Fruit fly (Drosophila melanogaster) whole organism, prepupa: ENCODE measurements around the gene ND-ASHI.

ENCODE experiments used
- Blimp-1 ChIP-seq: fragments of 200-800 bp; sonication (Bioruptor generic); optimal IDR thresholded peaks from 3 replicates; lab custom pipeline; 2017; ENCODE audit warnings: missing biosample characterization, missing genetic modification characterization, mild to moderate bottlenecking, moderate library complexity, missing genetic modification reagents
- CG10669 ChIP-seq: fragments of 200-800 bp; sonication (Bioruptor generic); optimal IDR thresholded peaks from 3 replicates; lab custom pipeline; 2018; ENCODE audit warnings: missing biosample characterization, mild to moderate bottlenecking, missing genetic modification characterization, moderate library complexity
- CG11762 ChIP-seq: fragments of 200-800 bp; sonication (Bioruptor generic); optimal IDR thresholded peaks from 3 replicates; lab custom pipeline; 2016; ENCODE audit warnings: missing biosample characterization, missing genetic modification characterization; ENCODE audit not compliant: insufficient read depth
- CG11902 ChIP-seq: fragments of 200-800 bp; sonication (Bioruptor generic); optimal IDR thresholded peaks from 3 replicates; lab custom pipeline; 2016; ENCODE audit warnings: missing biosample characterization, missing genetic modification characterization
- CG15336 ChIP-seq: fragments of 200-800 bp; sonication (Bioruptor generic); IDR thresholded peaks from 2 replicates; pipeline ENCODE4 v1.3.6; 2022; ENCODE audit warnings: missing biosample characterization, missing genetic modification characterization
- CG1621 ChIP-seq: fragments of 200-800 bp; sonication (Bioruptor generic); optimal IDR thresholded peaks from 3 replicates; lab custom pipeline; 2018; ENCODE audit warnings: missing biosample characterization, mild to moderate bottlenecking, missing genetic modification characterization
- CG16779 ChIP-seq: fragments of 200-800 bp; sonication (Bioruptor generic); optimal IDR thresholded peaks from 3 replicates; lab custom pipeline; 2017; ENCODE audit warnings: missing biosample characterization, mild to moderate bottlenecking, missing genetic modification characterization
- CG3032 ChIP-seq: fragments of 200-800 bp; optimal IDR thresholded peaks from 2 replicates; lab custom pipeline; 2019; ENCODE audit warnings: missing biosample characterization, mild to moderate bottlenecking, missing genetic modification characterization, moderate library complexity
- CG31627 ChIP-seq: fragments of 200-800 bp; sonication (Bioruptor generic); optimal IDR thresholded peaks from 3 replicates; lab custom pipeline; 2016; ENCODE audit warnings: missing biosample characterization, missing genetic modification characterization
- CG32006 ChIP-seq: fragments of 200-800 bp; sonication (Bioruptor generic); optimal IDR thresholded peaks from 3 replicates; lab custom pipeline; 2017; ENCODE audit warnings: missing biosample characterization, mild to moderate bottlenecking, missing genetic modification characterization
- CG34406 ChIP-seq: fragments of 200-800 bp; sonication (Bioruptor generic); optimal IDR thresholded peaks from 3 replicates; lab custom pipeline; 2016; ENCODE audit warnings: missing biosample characterization, missing genetic modification characterization
- CG4318 ChIP-seq: fragments of 200-800 bp; sonication (Bioruptor generic); optimal IDR thresholded peaks from 3 replicates; lab custom pipeline; 2017; ENCODE audit warnings: missing biosample characterization, mild to moderate bottlenecking, missing genetic modification characterization
- CG6276 ChIP-seq: fragments of 200-800 bp; sonication (Bioruptor generic); optimal IDR thresholded peaks from 2 replicates; lab custom pipeline; 2017; ENCODE audit warnings: missing biosample characterization, mild to moderate bottlenecking, missing genetic modification characterization
- CG6792 ChIP-seq: fragments of 200-800 bp; sonication (Bioruptor generic); optimal IDR thresholded peaks from 3 replicates; lab custom pipeline; 2016; ENCODE audit warnings: missing biosample characterization, missing genetic modification characterization
- CG6808 ChIP-seq: fragments of 200-800 bp; sonication (Bioruptor generic); optimal IDR thresholded peaks from 3 replicates; lab custom pipeline; 2017; ENCODE audit warnings: missing biosample characterization, missing genetic modification characterization, mild to moderate bottlenecking, moderate library complexity, missing genetic modification reagents
- CG6854 ChIP-seq: fragments of 200-800 bp; sonication (Bioruptor generic); optimal IDR thresholded peaks from 2 replicates; lab custom pipeline; 2017; ENCODE audit warnings: missing biosample characterization, mild to moderate bottlenecking, missing genetic modification characterization
- CG7368 ChIP-seq: fragments of 200-800 bp; sonication (Bioruptor generic); optimal IDR thresholded peaks from 3 replicates; lab custom pipeline; 2016; ENCODE audit warnings: missing biosample characterization, missing genetic modification characterization
- CG8119 ChIP-seq: fragments of 200-800 bp; sonication (Bioruptor generic); IDR thresholded peaks from 3 replicates; pipeline ENCODE4 v1.3.6; 2022; ENCODE audit warnings: missing biosample characterization, missing genetic modification characterization
- CG8632 ChIP-seq: fragments of 200-800 bp; sonication (Bioruptor generic); optimal IDR thresholded peaks from 3 replicates; lab custom pipeline; 2016; ENCODE audit warnings: missing biosample characterization, missing genetic modification characterization
- CG9139 ChIP-seq: fragments of 200-800 bp; sonication (Bioruptor generic); optimal IDR thresholded peaks from 3 replicates; lab custom pipeline; 2017; ENCODE audit warnings: missing biosample characterization, mild to moderate bottlenecking, missing genetic modification characterization
- Eip75B ChIP-seq: fragments of 200-800 bp; sonication (Bioruptor generic); optimal IDR thresholded peaks from 3 replicates; lab custom pipeline; 2016; ENCODE audit warnings: missing biosample characterization, missing genetic modification characterization
- Eip78C ChIP-seq: fragments of 200-800 bp; sonication (Bioruptor generic); peaks from one replicate; lab custom pipeline; 2016; ENCODE audit warnings: missing biosample characterization, missing genetic modification characterization
- Eip93F ChIP-seq: fragments of 200-800 bp; sonication (Bioruptor generic); optimal IDR thresholded peaks from 2 replicates; lab custom pipeline; 2016; ENCODE audit warnings: missing biosample characterization, mild to moderate bottlenecking, missing genetic modification characterization
- Ets21C ChIP-seq: fragments of 200-800 bp; sonication (Bioruptor generic); optimal IDR thresholded peaks from 3 replicates; lab custom pipeline; 2016; ENCODE audit warnings: missing biosample characterization, missing genetic modification characterization
- Ets96B ChIP-seq: fragments of 200-800 bp; optimal IDR thresholded peaks from 2 replicates; lab custom pipeline; 2019; ENCODE audit warnings: missing biosample characterization, mild to moderate bottlenecking, missing genetic modification characterization, moderate library complexity
- Hr38 ChIP-seq: sonication (Bioruptor generic); optimal IDR thresholded peaks from 2 replicates; lab custom pipeline; 2016; ENCODE audit warnings: missing biosample characterization, missing genetic modification characterization
- Hr39 ChIP-seq: fragments of 200-800 bp; sonication (Bioruptor generic); optimal IDR thresholded peaks from 2 replicates; lab custom pipeline; 2016; ENCODE audit warnings: missing biosample characterization, missing genetic modification characterization
- Lpt ChIP-seq: fragments of 200-800 bp; sonication (Bioruptor generic); optimal IDR thresholded peaks from 3 replicates; lab custom pipeline; 2016; ENCODE audit warnings: missing biosample characterization, missing genetic modification characterization
- Met ChIP-seq: fragments of 200-800 bp; sonication (Bioruptor generic); optimal IDR thresholded peaks from 3 replicates; lab custom pipeline; 2016; ENCODE audit warnings: missing biosample characterization, missing genetic modification characterization
- OdsH ChIP-seq: fragments of 200-800 bp; sonication (Bioruptor generic); optimal IDR thresholded peaks from 3 replicates; lab custom pipeline; 2016; ENCODE audit warnings: missing biosample characterization, missing genetic modification characterization
- Smox ChIP-seq: fragments of 200-800 bp; sonication (Bioruptor generic); optimal IDR thresholded peaks from 3 replicates; lab custom pipeline; 2016; ENCODE audit warnings: missing biosample characterization, missing genetic modification characterization
- Sox102F ChIP-seq: fragments of 200-800 bp; sonication (Bioruptor generic); optimal IDR thresholded peaks from 2 replicates; lab custom pipeline; 2016; ENCODE audit warnings: missing biosample characterization, mild to moderate bottlenecking, missing genetic modification characterization
- Sox15 ChIP-seq: fragments of 200-800 bp; sonication (Bioruptor generic); optimal IDR thresholded peaks from 3 replicates; lab custom pipeline; 2016; ENCODE audit warnings: missing biosample characterization, missing genetic modification characterization
- achi ChIP-seq: fragments of 200-800 bp; sonication (Bioruptor generic); optimal IDR thresholded peaks from 3 replicates; lab custom pipeline; 2016; ENCODE audit warnings: missing biosample characterization, missing genetic modification characterization
- acj6 ChIP-seq: fragments of 200-800 bp; sonication (Bioruptor generic); optimal IDR thresholded peaks from 3 replicates; lab custom pipeline; 2016; ENCODE audit warnings: missing biosample characterization, missing genetic modification characterization
- cyc ChIP-seq: fragments of 200-800 bp; sonication (Bioruptor generic); optimal IDR thresholded peaks from 3 replicates; lab custom pipeline; 2016; ENCODE audit warnings: missing biosample characterization, missing genetic modification characterization
- eg ChIP-seq: fragments of 200-800 bp; sonication (Bioruptor generic); IDR thresholded peaks from 3 replicates; pipeline ENCODE4 v1.3.6; 2022; ENCODE audit warnings: missing biosample characterization, missing genetic modification characterization
- fd59A ChIP-seq: fragments of 200-800 bp; sonication (Bioruptor generic); optimal IDR thresholded peaks from 2 replicates; lab custom pipeline; 2017; ENCODE audit warnings: missing biosample characterization, mild to moderate bottlenecking, missing genetic modification characterization, missing genetic modification reagents
- fd85E ChIP-seq: fragments of 200-800 bp; sonication (Bioruptor generic); optimal IDR thresholded peaks from 3 replicates; lab custom pipeline; 2016; ENCODE audit warnings: missing biosample characterization, missing genetic modification characterization
- lz ChIP-seq: fragments of 200-800 bp; sonication (Bioruptor generic); optimal IDR thresholded peaks from 3 replicates; lab custom pipeline; 2016; ENCODE audit warnings: missing biosample characterization, missing genetic modification characterization
- net ChIP-seq: fragments of 200-800 bp; sonication (Bioruptor generic); optimal IDR thresholded peaks from 3 replicates; lab custom pipeline; 2016; ENCODE audit warnings: missing biosample characterization, missing genetic modification characterization
- pdm3 ChIP-seq: fragments of 200-800 bp; sonication (Bioruptor generic); optimal IDR thresholded peaks from 3 replicates; lab custom pipeline; 2016; ENCODE audit warnings: missing biosample characterization, missing genetic modification characterization
- salr ChIP-seq, 2 experiments: fragments of 200-800 bp; sonication (Bioruptor generic); optimal IDR thresholded peaks; 3 replicates each; lab custom pipeline; 2016 to 2018; ENCODE audit warnings: missing biosample characterization in 2 of 2, missing genetic modification characterization in 2 of 2, mild to moderate bottlenecking in 1 of 2
- spab ChIP-seq: fragments of 200-800 bp; sonication (Bioruptor generic); optimal IDR thresholded peaks from 2 replicates; lab custom pipeline; 2017; ENCODE audit warnings: missing biosample characterization, mild to moderate bottlenecking, missing genetic modification characterization, missing genetic modification reagents
- ss ChIP-seq, 2 experiments: fragments of 200-800 bp; sonication (Bioruptor generic); optimal IDR thresholded peaks; 2 replicates in 1 of 2; 3 replicates in 1 of 2; lab custom pipeline; 2017 to 2018; ENCODE audit warnings: mild to moderate bottlenecking in 2 of 2, missing biosample characterization in 2 of 2, missing genetic modification characterization in 2 of 2, moderate library complexity in 1 of 2
- svp ChIP-seq: fragments of 200-800 bp; sonication (Bioruptor generic); peaks from one replicate; lab custom pipeline; 2016; ENCODE audit warnings: missing biosample characterization, missing genetic modification characterization

The ND-ASHI gene

DNA sequence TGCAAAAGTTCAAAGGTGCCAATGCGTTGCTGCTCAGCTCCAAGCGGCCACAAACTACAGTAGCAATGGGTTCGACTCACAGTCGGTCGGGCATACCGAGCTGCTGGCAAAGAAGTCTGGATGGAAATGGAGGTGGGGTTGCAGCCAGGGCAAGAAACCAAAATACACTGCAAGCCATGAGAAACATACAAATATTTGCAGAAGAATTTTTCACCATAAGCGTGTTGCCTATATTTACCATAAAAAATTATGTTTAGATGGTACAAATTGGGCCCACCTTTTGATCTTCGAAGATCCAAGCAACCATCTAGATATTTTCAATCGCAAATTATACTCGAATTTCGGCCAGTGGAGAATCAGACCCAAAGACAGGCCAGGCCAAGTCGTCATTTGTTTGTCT lies 32.1 kb downstream of the ND-ASHI start (continued):
- TF ChIP-seq CG8632 (no peak), CG10669 (GFP tag; lab: Kevin White, UChicago) (no peak), CG1621 (tag; lab: Kevin White, UChicago) (no peak), Lpt (peak; percentile 9), CG6808 (no peak), OdsH (GFP tag; lab: Kevin White, UChicago) (peak; percentile 4), Eip93F (GFP tag; lab: Kevin White, UChicago) (no peak), CG8119 (GFP tag; lab: Robert Waterston, UW) (peak; percentile 26; the same call in 1 of the 3 replicates), CG6276 (no peak), CG6792 (GFP tag; lab: Kevin White, UChicago) (peak; percentile 5), Sox102F (GFP tag; lab: Kevin White, UChicago) (no peak), Blimp-1 (GFP tag; lab: Kevin White, UChicago) (no peak), ss (GFP tag; optimal IDR thresholded peaks at IDR 0.05; lab: Kevin White, UChicago) (peak in 1 of 2 experiments; percentile 21), CG7368 (GFP tag; lab: Kevin White, UChicago) (no peak), cyc (no peak), CG11902 (GFP tag; lab: Kevin White, UChicago) (no peak), Met (GFP tag; lab: Kevin White, UChicago) (no peak), pdm3 (GFP tag; lab: Kevin White, UChicago) (no peak)
- TF ChIP-seq, all 60 proteins: peak for 23

DNA sequence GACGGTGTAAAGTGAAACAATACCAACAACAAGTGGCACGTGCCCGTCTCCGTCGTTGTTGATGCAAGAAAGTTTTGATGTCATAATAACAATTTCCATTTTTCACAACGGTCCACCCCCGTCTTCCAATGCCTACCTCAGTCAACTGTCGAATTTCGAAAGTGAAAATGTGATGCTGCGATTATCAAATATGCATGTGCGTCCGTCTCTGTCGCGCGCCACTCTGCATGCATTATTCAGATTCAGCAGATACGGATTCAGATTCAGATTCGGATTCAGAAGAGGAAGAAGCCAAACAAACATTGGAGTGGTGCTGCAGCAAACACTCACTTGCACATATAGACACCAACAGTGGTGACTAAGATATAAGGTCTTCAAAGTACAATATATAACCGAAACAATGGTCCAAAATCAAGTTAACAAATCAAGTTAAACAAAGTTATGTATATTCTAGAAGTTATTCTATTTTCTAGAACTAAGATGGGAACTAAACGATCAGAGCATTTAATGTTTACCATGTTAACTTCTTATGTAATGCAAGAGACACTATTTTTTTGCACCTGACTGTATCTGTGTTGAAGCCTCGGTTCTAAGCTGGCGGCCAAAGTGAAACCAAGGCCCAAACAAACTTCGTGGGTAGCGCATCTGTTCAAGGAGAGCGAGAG lies 36.2 kb downstream of the ND-ASHI start:
- peak; percentile 58 for TF ChIP-seq achi (GFP tag; lab: Kevin White, UChicago)
- no peak for TF ChIP-seq fd85E (GFP tag; lab: Kevin White, UChicago)
- peak; percentile 59 for TF ChIP-seq CG32006 (GFP tag; lab: Kevin White, UChicago)
- peak; percentile 84 for TF ChIP-seq svp (GFP tag; lab: Kevin White, UChicago)
- TF ChIP-seq CG10669 (GFP tag; lab: Kevin White, UChicago) = peak; percentile 35
- TF ChIP-seq Lpt = no peak
- peak; percentile 15 for TF ChIP-seq CG11762 (GFP tag; lab: Kevin White, UChicago)
- peak; percentile 61 for TF ChIP-seq lz (GFP tag; lab: Kevin White, UChicago)
- peak; percentile 43 for TF ChIP-seq OdsH (GFP tag; lab: Kevin White, UChicago)
- peak; percentile 57 for TF ChIP-seq Ets96B (tag; lab: Kevin White, UChicago)
- no peak for TF ChIP-seq Hr38 (GFP tag; lab: Kevin White, UChicago)
- peak; percentile 37 for TF ChIP-seq CG34406 (GFP tag; lab: Kevin White, UChicago)
- TF ChIP-seq CG16779 = no peak
- no peak for TF ChIP-seq spab
- TF ChIP-seq cyc = peak; percentile 44
- no peak for TF ChIP-seq salr (GFP tag; optimal IDR thresholded peaks at IDR 0.05; lab: Kevin White, UChicago)
- peak; percentile 31 for TF ChIP-seq acj6 (GFP tag; lab: Kevin White, UChicago)
- no peak for TF ChIP-seq Sox15
- TF ChIP-seq CG4318 (GFP tag; lab: Kevin White, UChicago) = no peak
- TF ChIP-seq CG8119 (GFP tag; lab: Robert Waterston, UW) = peak; percentile 77
- peak; percentile 35 for TF ChIP-seq CG6808
- peak; percentile 64 for TF ChIP-seq Eip75B (GFP tag; lab: Kevin White, UChicago)
- TF ChIP-seq CG7368 (GFP tag; lab: Kevin White, UChicago) = peak; percentile 48
- TF ChIP-seq Eip78C = peak; percentile 85
- TF ChIP-seq CG6854 (GFP tag; lab: Kevin White, UChicago) = no peak
- peak; percentile 11 for TF ChIP-seq Blimp-1 (GFP tag; lab: Kevin White, UChicago)
- peak; percentile 54 for TF ChIP-seq Smox (GFP tag; lab: Kevin White, UChicago)
- TF ChIP-seq CG11902 (GFP tag; lab: Kevin White, UChicago) = no peak
- peak; percentile 56 for TF ChIP-seq Sox102F (GFP tag; lab: Kevin White, UChicago)
- peak; percentile 81 for TF ChIP-seq CG15336
- TF ChIP-seq eg (GFP tag; lab: Robert Waterston, UW) = peak; percentile 66; the same call in 1 of the 3 replicates
- TF ChIP-seq Ets21C = peak; percentile 38
- peak; percentile 8 for TF ChIP-seq fd59A
- peak; percentile 35 for TF ChIP-seq CG3032 (tag; lab: Kevin White, UChicago)
- peak; percentile 61 for TF ChIP-seq Met (GFP tag; lab: Kevin White, UChicago)
- TF ChIP-seq CG31627 = peak; percentile 32
- peak; percentile 15 for TF ChIP-seq CG1621 (tag; lab: Kevin White, UChicago)
- peak; percentile 26 for TF ChIP-seq CG8632
- peak; percentile 34 for TF ChIP-seq CG6276
- peak; percentile 29 to 32 for TF ChIP-seq ss (GFP tag; optimal IDR thresholded peaks at IDR 0.05; lab: Kevin White, UChicago)
- TF ChIP-seq CG9139 (GFP tag; lab: Kevin White, UChicago) = no peak
- TF ChIP-seq Hr39 (GFP tag; lab: Kevin White, UChicago) = peak; percentile 59
- TF ChIP-seq net (GFP tag; lab: Kevin White, UChicago) = peak; percentile 30
